Worm (Caenorhabditis elegans) whole organism, midembryonic: ENCODE data around the gene srab-8.

Source experiments
- T22C8.4 ChIP-seq: fragments of 200-800 bp; sonication (Bioruptor generic); IDR thresholded peaks from 2 replicates; pipeline ENCODE4 v1.3.6; 2022; ENCODE audit warnings: missing genetic modification characterization, missing compliant biosample characterization
- cog-1 ChIP-seq: sonication (generic microtip); optimal IDR thresholded peaks from 2 replicates; lab custom pipeline; 2016; ENCODE audit warnings: missing genetic modification characterization, missing compliant biosample characterization
- flt-1 ChIP-seq: fragments of 200-800 bp; sonication (Bioruptor generic); IDR thresholded peaks from 2 replicates; pipeline ENCODE4 v1.3.6; 2022; ENCODE audit warnings: missing genetic modification characterization, missing compliant biosample characterization
- klf-2 ChIP-seq: fragments of 200-800 bp; sonication (Bioruptor generic); conservative IDR thresholded peaks from 2 replicates; pipeline ENCODE4 v1.3.6; 2022; ENCODE audit warnings: missing genetic modification reagents, missing genetic modification characterization, missing compliant biosample characterization
- med-1 ChIP-seq: sonication (generic microtip); optimal IDR thresholded peaks from 2 replicates; lab custom pipeline; 2017; ENCODE audit warnings: missing genetic modification characterization, mild to moderate bottlenecking, missing compliant biosample characterization, antibody characterized with exemption, missing genetic modification reagents; ENCODE audit not compliant: insufficient read depth
- ref-1 ChIP-seq: fragments of 200-800 bp; sonication (Bioruptor generic); conservative IDR thresholded peaks from 2 replicates; pipeline ENCODE4 v1.3.6; 2022; ENCODE audit warnings: missing genetic modification reagents, missing genetic modification characterization, missing compliant biosample characterization
- tab-1 ChIP-seq: fragments of 200-800 bp; sonication (Bioruptor generic); IDR thresholded peaks from 2 replicates; pipeline ENCODE4 v1.3.6; 2022; ENCODE audit warnings: missing genetic modification characterization, missing compliant biosample characterization
- ztf-23 ChIP-seq: fragments of 200-800 bp; sonication (Bioruptor generic); IDR thresholded peaks from 2 replicates; pipeline ENCODE4 v1.3.6; 2022; ENCODE audit warnings: missing genetic modification reagents, missing genetic modification characterization, missing compliant biosample characterization
- ztf-29 ChIP-seq: fragments of 200-800 bp; sonication (Bioruptor generic); IDR thresholded peaks from 2 replicates; pipeline ENCODE4 v1.3.6; 2022; ENCODE audit warnings: missing genetic modification reagents, missing genetic modification characterization, missing compliant biosample characterization

- TF ChIP-seq flt-1: no peak
- TF ChIP-seq klf-2: no peak
- TF ChIP-seq ref-1: no peak
- no peak for TF ChIP-seq T22C8.4 (GFP tag; lab: Robert Waterston, UW)
- no peak for TF ChIP-seq med-1
- no peak for TF ChIP-seq cog-1 (tag; lab: Kevin White, UChicago)
- no peak for TF ChIP-seq ztf-23 (GFP tag; lab: Robert Waterston, UW)
- TF ChIP-seq ztf-29 (GFP tag; lab: Robert Waterston, UW): no peak
- no peak for TF ChIP-seq tab-1 (GFP tag; lab: Robert Waterston, UW)
Observed at ce11 chrV:3146932-3147331, 29.3 kb upstream of the srab-8 start, which contains the start of gene srab-11.
